Fruit fly (Drosophila melanogaster) whole organism, embryonic: Measurements from ENCODE around the gene Trax.

ENCODE experiments used
- Abd-B ChIP-seq: fragments of 200-800 bp; sonication (Bioruptor generic); optimal IDR thresholded peaks from 2 replicates; lab custom pipeline; 2018; ENCODE audit warnings: missing biosample characterization, mild to moderate bottlenecking, missing genetic modification characterization, moderate library complexity
- Antp ChIP-seq: fragments of 200-800 bp; sonication (Bioruptor generic); optimal IDR thresholded peaks from 3 replicates; lab custom pipeline; 2016; ENCODE audit warnings: missing biosample characterization, missing genetic modification characterization
- Bteb2 ChIP-seq: fragments of 200-800 bp; sonication (Bioruptor generic); optimal IDR thresholded peaks from 2 replicates; lab custom pipeline; 2016; ENCODE audit warnings: missing biosample characterization, missing genetic modification characterization
- CG12071 ChIP-seq: fragments of 200-800 bp; sonication (Bioruptor generic); optimal IDR thresholded peaks from 3 replicates; lab custom pipeline; 2018; ENCODE audit warnings: missing biosample characterization, mild to moderate bottlenecking, missing genetic modification characterization
- CG12299 ChIP-seq: fragments of 200-800 bp; sonication (Bioruptor generic); optimal IDR thresholded peaks from 2 replicates; lab custom pipeline; 2018; ENCODE audit warnings: missing biosample characterization, mild to moderate bottlenecking, missing genetic modification characterization
- CG13894 ChIP-seq: fragments of 200-800 bp; sonication (Bioruptor generic); optimal IDR thresholded peaks from 3 replicates; lab custom pipeline; 2018; ENCODE audit warnings: missing biosample characterization, mild to moderate bottlenecking, missing genetic modification characterization, moderate library complexity
- CG14965 ChIP-seq: fragments of 200-800 bp; sonication (Bioruptor generic); optimal IDR thresholded peaks from 2 replicates; lab custom pipeline; 2016; ENCODE audit warnings: missing biosample characterization, missing genetic modification characterization, borderline replicate concordance
- CG15073 ChIP-seq: fragments of 200-800 bp; sonication (Bioruptor generic); optimal IDR thresholded peaks from 2 replicates; lab custom pipeline; 2016; ENCODE audit warnings: missing biosample characterization, missing genetic modification characterization
- CG15514 ChIP-seq: fragments of 200-800 bp; sonication (Bioruptor generic); optimal IDR thresholded peaks from 3 replicates; lab custom pipeline; 2017; ENCODE audit warnings: missing biosample characterization, missing genetic modification characterization, mild to moderate bottlenecking, moderate library complexity, missing genetic modification reagents
- CG17186 ChIP-seq: fragments of 200-800 bp; sonication (Bioruptor generic); optimal IDR thresholded peaks from 3 replicates; lab custom pipeline; 2017; ENCODE audit warnings: missing biosample characterization, missing genetic modification reagents, missing genetic modification characterization
- CG18011 ChIP-seq: fragments of 200-800 bp; sonication (Bioruptor generic); optimal IDR thresholded peaks from 2 replicates; lab custom pipeline; 2017; ENCODE audit warnings: missing biosample characterization, missing genetic modification characterization, mild to moderate bottlenecking, moderate library complexity, missing genotype
- CG2116 ChIP-seq: fragments of 200-800 bp; sonication (Bioruptor generic); optimal IDR thresholded peaks from 3 replicates; lab custom pipeline; 2018; ENCODE audit warnings: missing biosample characterization, mild to moderate bottlenecking, missing genetic modification characterization
- CG2129 ChIP-seq: fragments of 200-800 bp; sonication (Bioruptor generic); IDR thresholded peaks from 2 replicates; pipeline ENCODE4 v1.3.6; 2022; ENCODE audit warnings: missing biosample characterization, missing genetic modification characterization; ENCODE audit not compliant: partially characterized antibody
- CG33213 ChIP-seq: fragments of 200-800 bp; sonication (Bioruptor generic); optimal IDR thresholded peaks from 3 replicates; lab custom pipeline; 2016; ENCODE audit warnings: missing biosample characterization, missing genetic modification characterization
- CG3407 ChIP-seq: fragments of 200-800 bp; sonication (Bioruptor generic); optimal IDR thresholded peaks from 2 replicates; lab custom pipeline; 2018; ENCODE audit warnings: missing biosample characterization, mild to moderate bottlenecking, missing genetic modification characterization
- CG34422 ChIP-seq: fragments of 200-800 bp; sonication (Bioruptor generic); IDR thresholded peaks from 3 replicates; pipeline ENCODE4 v1.3.6; 2022; ENCODE audit warnings: missing biosample characterization, missing genetic modification characterization
- Dip3 ChIP-seq: fragments of 200-800 bp; sonication (Bioruptor generic); optimal IDR thresholded peaks from 3 replicates; lab custom pipeline; 2016; ENCODE audit warnings: missing biosample characterization, missing genetic modification characterization
- H15 ChIP-seq: fragments of 200-800 bp; sonication (Bioruptor generic); IDR thresholded peaks from 3 replicates; pipeline ENCODE4 v1.3.6; 2022; ENCODE audit warnings: missing biosample characterization, missing genetic modification characterization
- HHEX ChIP-seq: fragments of 200-800 bp; sonication (Bioruptor generic); optimal IDR thresholded peaks from 3 replicates; lab custom pipeline; 2017; ENCODE audit warnings: missing biosample characterization, mild to moderate bottlenecking, missing genetic modification characterization, missing genetic modification reagents
- HLHmδ ChIP-seq: fragments of 200-800 bp; sonication (Bioruptor generic); optimal IDR thresholded peaks from 2 replicates; lab custom pipeline; 2018; ENCODE audit warnings: missing biosample characterization, mild to moderate bottlenecking, missing genetic modification characterization, moderate library complexity
- HmgZ ChIP-seq: fragments of 200-800 bp; sonication (Bioruptor generic); optimal IDR thresholded peaks from 2 replicates; lab custom pipeline; 2018; ENCODE audit warnings: missing biosample characterization, mild to moderate bottlenecking, missing genetic modification characterization
- Meics ChIP-seq: fragments of 200-800 bp; sonication (Bioruptor generic); optimal IDR thresholded peaks from 2 replicates; lab custom pipeline; 2017; ENCODE audit warnings: missing biosample characterization, mild to moderate bottlenecking, missing genetic modification characterization
- PHDP ChIP-seq: fragments of 200-800 bp; sonication (Bioruptor generic); optimal IDR thresholded peaks from 3 replicates; lab custom pipeline; 2018; ENCODE audit warnings: missing biosample characterization, mild to moderate bottlenecking, missing genetic modification characterization, moderate library complexity
- Scr ChIP-seq: fragments of 200-800 bp; sonication (Bioruptor generic); IDR thresholded peaks from 2 replicates; pipeline ENCODE4 v1.3.6; 2022; ENCODE audit warnings: missing biosample characterization, missing genetic modification characterization; ENCODE audit not compliant: partially characterized antibody
- Trl ChIP-seq, 3 experiments: fragments of >200 bp in 2 of 3; fragments of 200-800 bp in 1 of 3; sonication (Bioruptor generic) in 1 of 3; optimal IDR thresholded peaks; 2 replicates in 1 of 3; 3 replicates in 2 of 3; lab custom pipeline; 2016 to 2017; ENCODE audit warnings: missing biosample characterization in 1 of 3, missing genetic modification characterization in 1 of 3
- amos ChIP-seq: fragments of 200-800 bp; sonication (Bioruptor generic); IDR thresholded peaks from 2 replicates; pipeline ENCODE4 v1.3.6; 2022; ENCODE audit warnings: missing biosample characterization, missing genetic modification characterization; ENCODE audit not compliant: partially characterized antibody
- br ChIP-seq: fragments of >200 bp; optimal IDR thresholded peaks from 2 replicates; lab custom pipeline; 2017
- btn ChIP-seq: fragments of 200-800 bp; sonication (Bioruptor generic); optimal IDR thresholded peaks from 2 replicates; lab custom pipeline; 2016; ENCODE audit warnings: missing biosample characterization, missing genetic modification characterization
- chn ChIP-seq: fragments of 200-800 bp; sonication (Bioruptor generic); optimal IDR thresholded peaks from 2 replicates; lab custom pipeline; 2016; ENCODE audit warnings: missing biosample characterization, missing genetic modification characterization
- eyg ChIP-seq: fragments of 200-800 bp; sonication (Bioruptor generic); optimal IDR thresholded peaks from 3 replicates; lab custom pipeline; 2016; ENCODE audit warnings: missing biosample characterization, missing genetic modification characterization
- gsb-n ChIP-seq: fragments of 200-800 bp; sonication (Bioruptor generic); optimal IDR thresholded peaks from 3 replicates; lab custom pipeline; 2018; ENCODE audit warnings: missing biosample characterization, mild to moderate bottlenecking, missing genetic modification characterization
- inv ChIP-seq: fragments of 200-800 bp; sonication (Bioruptor generic); IDR thresholded peaks from 2 replicates; pipeline ENCODE4 v1.3.6; 2022; ENCODE audit warnings: missing biosample characterization, missing genetic modification characterization; ENCODE audit not compliant: partially characterized antibody
- jigr1 ChIP-seq: fragments of 200-800 bp; sonication (Bioruptor generic); IDR thresholded peaks from 3 replicates; pipeline ENCODE4 v1.3.6; 2022; ENCODE audit warnings: missing biosample characterization, missing genetic modification characterization
- jing ChIP-seq: fragments of 200-800 bp; sonication (Bioruptor generic); optimal IDR thresholded peaks from 2 replicates; lab custom pipeline; 2018; ENCODE audit warnings: missing biosample characterization, mild to moderate bottlenecking, missing genetic modification characterization
- lov ChIP-seq, 2 experiments: fragments of 200-800 bp in 1 of 2; fragments of >200 bp in 1 of 2; sonication (Bioruptor generic) in 1 of 2; IDR thresholded peaks in 1 of 2; optimal IDR thresholded peaks in 1 of 2; 2 replicates in 1 of 2; 3 replicates in 1 of 2; pipeline versions ENCODE4 v1.3.6 to Lab custom; 2017 to 2022; ENCODE audit warnings: missing biosample characterization in 1 of 2, missing genetic modification characterization in 1 of 2
- nmo ChIP-seq: fragments of 200-800 bp; sonication (Bioruptor generic); optimal IDR thresholded peaks from 2 replicates; lab custom pipeline; 2018; ENCODE audit warnings: missing biosample characterization, mild to moderate bottlenecking, missing genetic modification characterization, moderate library complexity
- odd ChIP-seq: fragments of 200-800 bp; sonication (Bioruptor generic); optimal IDR thresholded peaks from 2 replicates; lab custom pipeline; 2017; ENCODE audit warnings: missing biosample characterization, mild to moderate bottlenecking, missing genetic modification characterization
- pita ChIP-seq: fragments of 200-800 bp; sonication (Bioruptor generic); optimal IDR thresholded peaks from 2 replicates; lab custom pipeline; 2017; ENCODE audit warnings: missing biosample characterization, mild to moderate bottlenecking, missing genetic modification characterization
- pzg ChIP-seq: fragments of 200-800 bp; sonication (Bioruptor generic); optimal IDR thresholded peaks from 3 replicates; lab custom pipeline; 2018; ENCODE audit warnings: missing biosample characterization, mild to moderate bottlenecking, missing genetic modification characterization, moderate library complexity
- rib ChIP-seq: fragments of 200-800 bp; sonication (Bioruptor generic); IDR thresholded peaks from 2 replicates; pipeline ENCODE4 v1.3.6; 2022; ENCODE audit warnings: missing biosample characterization, missing genetic modification characterization
- sisA ChIP-seq: fragments of 200-800 bp; sonication (Bioruptor generic); IDR thresholded peaks from 2 replicates; pipeline ENCODE4 v1.3.6; 2022; ENCODE audit warnings: missing biosample characterization, missing genetic modification characterization
- sug ChIP-seq: fragments of 200-800 bp; optimal IDR thresholded peaks from 2 replicates; lab custom pipeline; 2019; ENCODE audit warnings: missing biosample characterization, mild to moderate bottlenecking, missing genetic modification characterization, moderate library complexity
- tll ChIP-seq, 2 experiments: fragments of 200-800 bp in 1 of 2; fragments of >200 bp in 1 of 2; sonication (Bioruptor generic) in 1 of 2; optimal IDR thresholded peaks; 2 replicates each; lab custom pipeline; 2017 to 2019; ENCODE audit warnings: missing biosample characterization in 2 of 2, missing genetic modification characterization in 2 of 2, mild to moderate bottlenecking in 1 of 2, moderate library complexity in 1 of 2
- trem ChIP-seq: fragments of 200-800 bp; optimal IDR thresholded peaks from 3 replicates; lab custom pipeline; 2019; ENCODE audit warnings: missing biosample characterization, mild to moderate bottlenecking, missing genetic modification characterization, moderate library complexity

The Trax gene

DNA sequence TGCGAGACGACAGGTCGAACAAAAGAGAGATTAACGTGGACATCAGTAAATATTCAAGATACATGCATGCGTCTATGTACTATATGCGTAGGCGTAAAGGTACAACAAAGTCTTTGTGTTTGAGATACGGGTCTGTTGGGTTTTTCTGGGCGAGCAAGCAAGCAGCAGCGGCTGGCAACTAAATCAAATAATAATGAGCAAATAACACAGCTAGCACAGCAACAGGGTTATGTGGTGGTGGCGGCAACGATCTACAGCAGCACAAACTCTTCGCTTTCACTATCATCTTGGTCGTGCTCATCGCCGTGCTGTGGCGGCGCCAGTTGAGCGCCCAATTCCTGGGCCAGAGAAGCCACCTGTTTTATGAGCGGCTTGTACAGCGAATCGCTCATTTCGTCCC is 7.5 kb upstream of the Trax start (continued):
- TF ChIP-seq tll (GFP tag; optimal IDR thresholded peaks at IDR 0.05; lab: Kevin White, UChicago): no peak
- no peak for TF ChIP-seq Bteb2 (GFP tag; lab: Kevin White, UChicago)
- no peak for TF ChIP-seq br (lab: Kevin White, UChicago)
- no peak for TF ChIP-seq jing (GFP tag; lab: Kevin White, UChicago)
- TF ChIP-seq pita (GFP tag; lab: Kevin White, UChicago): no peak
- TF ChIP-seq CG12071 (GFP tag; lab: Kevin White, UChicago): peak; percentile 27
- no peak for TF ChIP-seq jigr1 (GFP tag; lab: Robert Waterston, UW)

DNA sequence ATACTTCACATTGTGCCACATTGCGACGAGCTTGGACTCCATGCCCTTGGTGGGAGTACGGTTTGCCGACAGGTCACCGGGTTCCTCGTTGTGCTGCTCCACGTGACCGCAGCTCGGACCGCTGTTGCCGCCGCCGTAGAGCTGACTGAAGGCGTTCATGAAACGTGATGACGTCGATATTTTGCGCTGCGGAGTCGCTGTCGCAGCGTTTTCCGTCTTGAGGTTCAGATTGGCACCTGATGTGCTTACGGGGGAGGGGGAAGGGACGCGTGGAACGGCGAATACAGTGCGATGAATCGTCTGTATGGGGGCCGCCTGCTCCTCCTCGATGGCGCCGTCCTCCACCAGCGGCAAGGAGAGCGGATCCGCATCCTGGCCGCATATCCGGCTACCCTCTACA is 5.3 kb upstream of the Trax start:
- TF ChIP-seq amos (0 out of 2 replicates have a peak, but pooled peaks have one; percentile 5), lov (optimal IDR thresholded peaks at IDR 0.05; lab: Kevin White, UChicago) (no peak), lov (GFP tag; IDR thresholded peaks at IDR 0.05; lab: Robert Waterston, UW) (0 out of 3 replicates have a peak, but pooled peaks have one; percentile 22), PHDP (tag; lab: Kevin White, UChicago) (no peak)

DNA sequence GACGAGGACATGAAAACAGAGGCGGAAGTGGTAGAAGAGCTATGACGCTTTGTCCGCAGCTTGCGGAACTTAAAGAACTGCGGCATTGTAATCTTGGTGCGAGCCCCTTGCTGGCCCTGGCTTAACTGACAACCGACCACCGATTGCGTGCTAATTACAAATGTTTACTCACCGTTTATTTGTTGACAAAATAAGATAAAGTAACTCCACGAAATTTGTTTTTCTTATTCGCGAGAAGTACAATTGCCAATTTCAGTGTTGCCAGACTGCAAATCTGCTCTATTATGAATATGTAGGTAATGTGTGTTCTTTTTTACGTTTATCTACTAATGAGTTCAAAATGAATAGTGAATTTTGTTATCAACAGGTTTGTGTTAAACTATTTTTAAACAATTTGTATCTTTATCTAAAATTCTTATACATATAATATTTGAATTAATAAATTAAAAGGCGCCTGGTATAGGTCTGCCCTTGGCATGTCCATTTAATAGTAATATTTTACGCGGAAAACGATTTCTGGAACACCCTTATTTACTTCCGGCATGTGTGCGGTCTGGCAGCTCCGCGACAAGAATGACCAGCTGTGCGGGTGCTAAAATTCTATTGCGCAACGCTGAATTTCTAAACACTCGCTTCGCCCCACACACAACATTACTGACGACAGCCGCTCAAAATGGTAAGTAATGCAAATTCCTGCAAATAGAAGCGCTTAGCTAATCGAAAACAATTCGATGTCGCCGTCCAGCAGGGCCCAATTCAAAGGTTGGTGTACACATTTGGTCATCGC is 4.7 kb upstream of the Trax start, which contains the start of the genes Atg4b and Hibch:
Gene Atg4b, minus strand, starts transcription at position 280 of the 787 bp plus-strand sequence.
Gene Hibch, plus strand, starts transcription at position 585 of the 787 bp plus-strand sequence.
- TF ChIP-seq nmo (peak; percentile 79), pzg (GFP tag; lab: Kevin White, UChicago) (peak; percentile 47), CG18011 (peak; percentile 58), CG34422 (GFP tag; lab: Robert Waterston, UW) (peak; percentile 91), inv (GFP tag; lab: Robert Waterston, UW) (no peak), H15 (GFP tag; lab: Robert Waterston, UW) (peak; percentile 73; the same call in 2 of the 3 replicates), HLHmδ (no peak), CG15514 (peak; percentile 84), rib (peak; percentile 86), CG2116 (GFP tag; lab: Kevin White, UChicago) (peak; percentile 69), chn (peak; percentile 61), CG33213 (GFP tag; lab: Kevin White, UChicago) (no peak), Meics (GFP tag; lab: Kevin White, UChicago) (peak; percentile 90), eyg (GFP tag; lab: Kevin White, UChicago) (no peak), CG3407 (GFP tag; lab: Kevin White, UChicago) (peak; percentile 58), Trl (optimal IDR thresholded peaks at IDR 0.05; lab: Kevin White, UChicago) (no peak), Trl (GFP tag; optimal IDR thresholded peaks at IDR 0.05; lab: Kevin White, UChicago) (no peak), CG15073 (GFP tag; lab: Kevin White, UChicago) (no peak), Abd-B (GFP tag; lab: Kevin White, UChicago) (no peak), HmgZ (tag; lab: Kevin White, UChicago) (peak; percentile 77), Dip3 (GFP tag; lab: Kevin White, UChicago) (peak; percentile 48), HHEX (GFP tag; lab: Kevin White, UChicago) (peak; percentile 81), odd (peak; percentile 70), tll (GFP tag; optimal IDR thresholded peaks at IDR 0.05; lab: Kevin White, UChicago) (peak in 1 of 2 experiments; percentile 10), Scr (GFP tag; lab: Robert Waterston, UW) (peak; percentile 22; the same call in 1 of the 2 replicates), CG14965 (GFP tag; lab: Kevin White, UChicago) (no peak), trem (tag; lab: Kevin White, UChicago) (peak; percentile 87), CG13894 (tag; lab: Kevin White, UChicago) (no peak), sug (tag; lab: Kevin White, UChicago) (peak; percentile 93), CG12299 (peak; percentile 79), CG2129 (GFP tag; lab: Robert Waterston, UW) (no peak), CG17186 (GFP tag; lab: Kevin White, UChicago) (peak; percentile 37), gsb-n (tag; lab: Kevin White, UChicago) (no peak), btn (GFP tag; lab: Kevin White, UChicago) (no peak), sisA (GFP tag; lab: Robert Waterston, UW) (peak; percentile 84), Antp (GFP tag; lab: Kevin White, UChicago) (no peak)
